Fruit fly (Drosophila melanogaster): ENCODE data around the gene PolD1.

Gene PolD1

DNA sequence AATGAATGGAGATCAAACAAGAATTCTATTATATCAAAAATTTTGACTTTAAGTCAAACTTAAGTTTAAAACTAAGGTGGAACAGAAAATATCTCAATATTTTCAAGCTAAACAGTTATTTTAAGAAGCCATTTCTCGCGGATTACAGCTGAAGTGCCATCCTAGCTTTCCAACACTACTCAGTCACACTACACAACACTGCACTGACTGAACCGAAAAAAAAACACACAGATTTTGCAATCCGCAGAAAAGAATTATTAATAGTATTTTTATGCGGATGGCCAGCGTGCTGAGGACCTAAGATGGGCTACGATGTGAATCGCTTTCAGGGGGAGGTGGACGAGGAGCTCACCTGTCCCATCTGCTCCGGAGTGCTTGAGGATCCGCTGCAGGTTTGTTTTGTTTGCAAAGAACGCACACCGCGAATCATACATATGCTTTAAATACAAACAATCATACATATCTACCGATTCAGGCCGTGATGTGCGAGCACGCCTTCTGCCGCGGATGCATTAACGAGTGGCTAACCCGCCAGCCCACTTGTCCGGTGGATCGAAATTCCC is 31.1 kb downstream of the PolD1 start, which contains the start of gene elgi (continued):
- TF ChIP-seq CG10431 (GFP tag; optimal IDR thresholded peaks at IDR 0.05) (no peak), Camta (GFP tag; optimal IDR thresholded peaks at IDR 0.05) (peak; percentile 56), CG10543 (GFP tag; optimal IDR thresholded peaks at IDR 0.05) (peak; percentile 20), CG12155 (GFP tag; optimal IDR thresholded peaks at IDR 0.05) (peak; percentile 75), CG17802 (tag; optimal IDR thresholded peaks at IDR 0.05) (no peak), grn (GFP tag; optimal IDR thresholded peaks at IDR 0.05) (no peak), CG18011 (GFP tag; optimal IDR thresholded peaks at IDR 0.05) (peak; percentile 34), Atf6 (GFP tag; IDR thresholded peaks at IDR 0.05) (peak; percentile 28; the same call in 1 of the 2 replicates), CG11504 (tag; optimal IDR thresholded peaks at IDR 0.05) (no peak), CG17385 (GFP tag; optimal IDR thresholded peaks at IDR 0.05) (peak; percentile 62), hth (optimal IDR thresholded peaks at IDR 0.05) (no peak), Chrac-16 (GFP tag; optimal IDR thresholded peaks at IDR 0.05) (peak; percentile 67), Sin3A (optimal IDR thresholded peaks at IDR 0.05) (peak; percentile 0), cg (GFP tag; optimal IDR thresholded peaks at IDR 0.05) (no peak), CG4282 (GFP tag; optimal IDR thresholded peaks at IDR 0.05) (no peak), CG12104 (GFP tag; optimal IDR thresholded peaks at IDR 0.05) (peak; percentile 29), her (GFP tag; optimal IDR thresholded peaks at IDR 0.05) (peak; percentile 60), phol (tag; optimal IDR thresholded peaks at IDR 0.05) (peak; percentile 67), CG13296 (GFP tag; optimal IDR thresholded peaks at IDR 0.05) (peak; percentile 71), Jarid2 (GFP tag; optimal IDR thresholded peaks at IDR 0.05) (no peak), CG7786 (GFP tag; optimal IDR thresholded peaks at IDR 0.05) (peak; percentile 76), CG14860 (GFP tag; IDR thresholded peaks at IDR 0.05; ENCODE audit: partially characterized antibody) (no peak), CG13775 (GFP tag; optimal IDR thresholded peaks at IDR 0.05) (peak; percentile 23), CG11723 (GFP tag; optimal IDR thresholded peaks at IDR 0.05) (no peak), CG15696 (tag; optimal IDR thresholded peaks at IDR 0.05) (no peak), CG12219 (GFP tag; optimal IDR thresholded peaks at IDR 0.05) (no peak), CG13123 (GFP tag; optimal IDR thresholded peaks at IDR 0.05) (no peak), CG18599 (GFP tag; optimal IDR thresholded peaks at IDR 0.05) (peak; percentile 65), CG18262 (tag; optimal IDR thresholded peaks at IDR 0.05) (peak; percentile 3), Antp (GFP tag; optimal IDR thresholded peaks at IDR 0.05) (peak; percentile 71), disco-r (GFP tag; optimal IDR thresholded peaks at IDR 0.05) (peak; percentile 22), pnt (GFP tag; optimal IDR thresholded peaks at IDR 0.05) (peak; percentile 28), Dref (GFP tag; IDR thresholded peaks at IDR 0.05) (no peak), pros (GFP tag; optimal IDR thresholded peaks at IDR 0.05) (no peak), D19B (GFP tag; optimal IDR thresholded peaks at IDR 0.05) (no peak), CG3163 (GFP tag; optimal IDR thresholded peaks at IDR 0.05) (peak; percentile 51), oc (tag; optimal IDR thresholded peaks at IDR 0.05) (peak; percentile 59), CG11093 (GFP tag; IDR thresholded peaks at IDR 0.05) (no peak), CG6813 (GFP tag; optimal IDR thresholded peaks at IDR 0.05) (no peak), CG14441 (GFP tag; IDR thresholded peaks at IDR 0.05) (peak; percentile 45; the same call in 1 of the 2 replicates), run (tag; optimal IDR thresholded peaks at IDR 0.05) (no peak), CG11695 (GFP tag; IDR thresholded peaks at IDR 0.05) (no peak), CG10565 (GFP tag; optimal IDR thresholded peaks at IDR 0.05) (no peak), bab2 (GFP tag; optimal IDR thresholded peaks at IDR 0.05) (peak; percentile 54), so (GFP tag; IDR thresholded peaks at IDR 0.05) (no peak), ind (GFP tag; optimal IDR thresholded peaks at IDR 0.05) (peak; percentile 66), nom (GFP tag; optimal IDR thresholded peaks at IDR 0.05) (peak; percentile 31), cwo (GFP tag; optimal IDR thresholded peaks at IDR 0.05) (peak; percentile 33), dimm (GFP tag; IDR thresholded peaks at IDR 0.05) (no peak), Pdp1 (GFP tag; optimal IDR thresholded peaks at IDR 0.05) (peak; percentile 48 to 55)
